Worm (Caenorhabditis elegans): ENCODE data around the gene K08D8.3.
A peak's percentile ranks its signal among the peaks of the same experiment; 100 is the strongest.

K08D8.3 gene

DNA sequence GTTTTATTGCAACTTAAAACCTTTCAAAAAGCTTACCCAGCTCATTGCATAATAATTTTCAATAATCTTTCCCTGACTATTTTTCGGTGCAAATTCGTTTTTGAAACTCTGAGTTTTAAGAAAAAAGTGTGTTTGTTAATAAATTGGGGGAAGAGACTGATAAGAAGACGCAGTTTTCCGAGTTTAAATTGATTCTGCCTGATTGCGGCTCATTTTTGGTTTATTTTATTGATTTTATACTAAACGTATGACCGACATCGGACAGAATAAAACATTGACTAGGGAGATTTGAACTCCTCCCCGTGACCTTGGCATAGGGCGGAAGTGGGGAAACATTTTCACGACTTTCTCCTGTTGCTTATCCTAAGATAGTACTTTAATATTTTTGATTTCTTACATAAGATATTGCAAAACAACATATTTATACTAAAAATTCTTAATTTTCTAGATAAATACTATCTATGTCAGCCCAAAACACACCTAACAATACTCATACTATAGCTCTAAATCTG, 10.0 kb downstream of the K08D8.3 start, which contains the start of gene K08D8.7:
Gene K08D8.7, plus strand, starts transcription at position 462 of the 512 bp plus-strand sequence.
- no peak for TF ChIP-seq ces-1 (GFP tag; optimal IDR thresholded peaks at IDR 0.05)
- no peak for TF ChIP-seq unc-62 (GFP tag; optimal IDR thresholded peaks at IDR 0.05 in 1 of 2)
- no peak for TF ChIP-seq unc-62 (tag; optimal IDR thresholded peaks at IDR 0.05)
- peak; percentile 41 for TF ChIP-seq nhr-28 (tag; optimal IDR thresholded peaks at IDR 0.05)
- peak; percentile 33; the same call in 1 of the 2 replicates for TF ChIP-seq dmd-6 (GFP tag; IDR thresholded peaks at IDR 0.05)
- TF ChIP-seq unc-130 (GFP tag; optimal IDR thresholded peaks at IDR 0.05): no peak
- TF ChIP-seq lin-39 (tag; optimal IDR thresholded peaks at IDR 0.05): no peak
- TF ChIP-seq pha-4 (GFP tag; IDR thresholded peaks at IDR 0.05): no peak
- no peak for TF ChIP-seq pha-4 (tag; optimal IDR thresholded peaks at IDR 0.05)
- TF ChIP-seq Y48G9A.11 (GFP tag; IDR thresholded peaks at IDR 0.05): no peak
- no peak for TF ChIP-seq lin-29 (GFP tag; IDR thresholded peaks at IDR 0.05)
- TF ChIP-seq aly-2 (tag; optimal IDR thresholded peaks at IDR 0.05): no peak
- no peak for TF ChIP-seq zip-11 (GFP tag; IDR thresholded peaks at IDR 0.05)
- no peak for TF ChIP-seq egl-27 (tag; optimal IDR thresholded peaks at IDR 0.05)
- TF ChIP-seq nhr-6 (tag; optimal IDR thresholded peaks at IDR 0.05): no peak
- TF ChIP-seq hif-1 (tag; optimal IDR thresholded peaks at IDR 0.05): no peak
- TF ChIP-seq aha-1 (tag): no peak
- no peak for TF ChIP-seq hlh-11 (tag; optimal IDR thresholded peaks at IDR 0.05)
- TF ChIP-seq madf-5 (GFP tag; IDR thresholded peaks at IDR 0.05): no peak
- no peak for TF ChIP-seq ceh-62 (tag; optimal IDR thresholded peaks at IDR 0.05)
- TF ChIP-seq lir-3 (tag; optimal IDR thresholded peaks at IDR 0.05): no peak
- TF ChIP-seq mdl-1 (tag; optimal IDR thresholded peaks at IDR 0.05): no peak
- no peak for TF ChIP-seq fos-1 (tag; optimal IDR thresholded peaks at IDR 0.05)
- TF ChIP-seq jun-1 (tag; optimal IDR thresholded peaks at IDR 0.05): no peak
- no peak for TF ChIP-seq lim-7 (GFP tag; IDR thresholded peaks at IDR 0.05)
- no peak for TF ChIP-seq zfp-2 (tag; optimal IDR thresholded peaks at IDR 0.05)
- no peak for TF ChIP-seq madf-9 (GFP tag; conservative IDR thresholded peaks at IDR 0.05)
- TF ChIP-seq nhr-48 (tag; optimal IDR thresholded peaks at IDR 0.05): no peak
- TF ChIP-seq dmd-8 (GFP tag; IDR thresholded peaks at IDR 0.05): no peak
- no peak for TF ChIP-seq Y5F2A.4 (GFP tag; optimal IDR thresholded peaks at IDR 0.05)
- TF ChIP-seq dpl-1 (GFP tag; optimal IDR thresholded peaks at IDR 0.05): no peak
- no peak for TF ChIP-seq F44E2.7 (GFP tag; IDR thresholded peaks at IDR 0.05)
- TF ChIP-seq pqm-1 (tag; optimal IDR thresholded peaks at IDR 0.05): peak; percentile 40
- no peak for TF ChIP-seq daf-16 (GFP tag; optimal IDR thresholded peaks at IDR 0.05)
- peak; percentile 24 for TF ChIP-seq daf-16 (tag; optimal IDR thresholded peaks at IDR 0.05)
- TF ChIP-seq zag-1 (tag; optimal IDR thresholded peaks at IDR 0.05): no peak
- TF ChIP-seq dve-1 (tag; optimal IDR thresholded peaks at IDR 0.05; ENCODE audit: insufficient read depth): peak; percentile 23
- TF ChIP-seq lin-1 (GFP tag; IDR thresholded peaks at IDR 0.05): no peak
- no peak for TF ChIP-seq skn-1 (tag; optimal IDR thresholded peaks at IDR 0.05)
- TF ChIP-seq F49E8.2 (tag; optimal IDR thresholded peaks at IDR 0.05; ENCODE audit: borderline replicate concordance): no peak

DNA sequence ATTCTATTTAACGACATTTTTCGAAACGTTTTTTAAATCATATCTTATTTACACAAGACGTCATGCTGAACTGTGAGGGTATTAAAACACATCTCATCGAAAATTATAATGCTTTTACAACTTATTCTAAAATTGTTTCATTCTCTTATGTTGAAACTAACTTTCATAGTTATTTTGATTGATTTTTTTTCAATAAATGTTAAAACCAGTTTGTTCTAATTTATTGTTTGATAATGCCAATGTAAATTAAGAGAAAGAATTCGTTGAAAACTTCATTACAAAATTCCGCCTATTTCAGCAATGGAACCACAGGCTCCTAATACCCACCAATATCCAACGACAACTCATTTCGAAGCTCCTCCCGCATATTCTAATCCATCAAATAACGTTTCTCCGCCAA, 11.5 kb downstream of the K08D8.3 start, which contains the start of gene K08D8.11:
Gene K08D8.11, plus strand, starts transcription at position 301 of the 400 bp plus-strand sequence.
- TF ChIP-seq ceh-32 (tag; optimal IDR thresholded peaks at IDR 0.05; ENCODE audit: poor library complexity) (no peak), F26F4.8 (GFP tag; conservative IDR thresholded peaks at IDR 0.05) (no peak), lin-39 (tag; optimal IDR thresholded peaks at IDR 0.05) (no peak), jun-1 (tag; optimal IDR thresholded peaks at IDR 0.05) (no peak), aha-1 (tag) (no peak), hmg-1.1 (GFP tag; IDR thresholded peaks at IDR 0.05) (no peak), hlh-11 (tag; optimal IDR thresholded peaks at IDR 0.05) (no peak), ceh-28 (tag; optimal IDR thresholded peaks at IDR 0.05) (no peak), T20F7.1 (GFP tag; optimal IDR thresholded peaks at IDR 0.05) (no peak), nhr-6 (tag; optimal IDR thresholded peaks at IDR 0.05) (no peak), mes-2 (tag; optimal IDR thresholded peaks at IDR 0.05; ENCODE audit: poor library complexity, severe bottlenecking) (no peak), vab-7 (GFP tag; IDR thresholded peaks at IDR 0.05) (no peak), ceh-62 (tag; optimal IDR thresholded peaks at IDR 0.05) (no peak), nhr-10 (tag; optimal IDR thresholded peaks at IDR 0.05) (no peak), nhr-28 (tag; optimal IDR thresholded peaks at IDR 0.05) (no peak)
